Fruit fly (Drosophila melanogaster): ENCODE measurements around the gene Oga.

DNA sequence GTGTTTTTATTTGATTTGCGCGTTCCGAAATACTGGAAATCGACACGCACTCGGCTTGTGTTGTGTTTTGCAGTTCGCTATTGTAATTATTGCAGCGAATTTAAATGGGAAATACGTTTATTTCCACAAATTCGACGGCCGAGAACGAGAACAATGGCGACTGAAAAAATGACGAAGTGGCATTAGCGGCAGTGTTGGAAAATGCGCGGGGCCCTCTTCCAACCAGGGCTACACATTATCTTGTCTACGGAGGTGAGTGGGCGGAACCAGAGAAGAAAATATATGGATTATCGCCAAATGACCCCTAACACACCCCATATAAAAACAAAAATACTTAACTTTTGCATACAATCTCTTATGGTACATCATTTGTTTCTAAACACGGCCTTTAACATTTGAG is 50.0 kb downstream of the Oga start, which contains the start of gene Rab1:
- TF ChIP-seq CG34367 (tag; optimal IDR thresholded peaks at IDR 0.05) (no peak), CG12605 (GFP tag; IDR thresholded peaks at IDR 0.05) (no peak), CG32121 (GFP tag; IDR thresholded peaks at IDR 0.05) (0 out of 2 replicates have a peak, but pooled peaks have one; percentile 23), CG15710 (tag; optimal IDR thresholded peaks at IDR 0.05) (no peak), Pif1B (GFP tag; optimal IDR thresholded peaks at IDR 0.05) (no peak), gl (tag; optimal IDR thresholded peaks at IDR 0.05) (no peak), D1 (tag; optimal IDR thresholded peaks at IDR 0.05) (no peak), CG9948 (tag; optimal IDR thresholded peaks at IDR 0.05) (no peak), CG10348 (GFP tag; IDR thresholded peaks at IDR 0.05) (no peak), CG14655 (GFP tag; optimal IDR thresholded peaks at IDR 0.05) (no peak)
